Fruit fly (Drosophila melanogaster) ovary, adult (tissue): ENCODE measurements around the gene CG9132.

Source experiments
- CG17801 ChIP-seq: fragments of 200-800 bp; optimal IDR thresholded peaks from 2 replicates; lab custom pipeline; 2019; ENCODE audit warnings: missing biosample characterization, mild to moderate bottlenecking, missing genetic modification characterization, moderate library complexity; ENCODE audit not compliant: partially characterized antibody

The CG9132 gene

dm6 chrX:16772882-16773827 lies 27.4 kb downstream of the CG9132 start:
- TF ChIP-seq CG17801 (GFP tag; lab: Kevin White, UChicago), result no peak

- TF ChIP-seq CG17801 (GFP tag; lab: Kevin White, UChicago), result no peak
These were observed 31.7 kb downstream of the CG9132 start for dm6 chrX:16768770-16769169.

dm6 chrX:16766868-16767431 lies 33.6 kb downstream of the CG9132 start:
- TF ChIP-seq CG17801 (GFP tag; lab: Kevin White, UChicago), result no peak

- no peak for TF ChIP-seq CG17801 (GFP tag; lab: Kevin White, UChicago)
These were observed 34.7 kb downstream of the CG9132 start for dm6 chrX:16765809-16766208.

dm6 chrX:16764955-16765354 lies 35.6 kb downstream of the CG9132 start:
- TF ChIP-seq CG17801 (GFP tag; lab: Kevin White, UChicago), result no peak

- TF ChIP-seq CG17801 (GFP tag; lab: Kevin White, UChicago), result no peak
These were observed 39.0 kb downstream of the CG9132 start for dm6 chrX:16761531-16761930.

- TF ChIP-seq CG17801 (GFP tag; lab: Kevin White, UChicago), result no peak
These were observed 40.0 kb downstream of the CG9132 start for dm6 chrX:16760542-16760941.

dm6 chrX:16757645-16758044 lies 42.9 kb downstream of the CG9132 start:
- no peak for TF ChIP-seq CG17801 (GFP tag; lab: Kevin White, UChicago)

- TF ChIP-seq CG17801 (GFP tag; lab: Kevin White, UChicago), result no peak
These were observed 47.4 kb downstream of the CG9132 start for dm6 chrX:16753066-16753465.

dm6 chrX:16751579-16752156 lies 48.8 kb downstream of the CG9132 start, which contains the start of gene goe:
TSS of gene goe (minus strand) at chrX:16751910.
- TF ChIP-seq CG17801 (GFP tag; lab: Kevin White, UChicago), result peak; percentile 23

dm6 chrX:16750712-16751578 lies 49.6 kb downstream of the CG9132 start:
- peak; percentile 94 for TF ChIP-seq CG17801 (GFP tag; lab: Kevin White, UChicago)

- TF ChIP-seq CG17801 (GFP tag; lab: Kevin White, UChicago), result no peak
These were observed 51.2 kb downstream of the CG9132 start for dm6 chrX:16749324-16749723.

- TF ChIP-seq CG17801 (GFP tag; lab: Kevin White, UChicago), result peak; percentile 19
These were observed 53.0 kb downstream of the CG9132 start for dm6 chrX:16747467-16747866.
